Fruit fly (Drosophila melanogaster) S2 (cell line): ENCODE data around the gene Pink1.

Source experiments
- CG8478 ChIP-seq: fragments of >200 bp; optimal IDR thresholded peaks from 2 replicates; lab custom pipeline; 2018
- CTCF ChIP-seq, 2 experiments: fragments of >200 bp; optimal IDR thresholded peaks; 2 replicates each; lab custom pipeline; 2018

- no peak for TF ChIP-seq CG8478
- no peak for TF ChIP-seq CTCF (optimal IDR thresholded peaks at IDR 0.05; lab: Kevin White, UChicago)
Measured at dm6 chrX:6700990-6701530, 17.5 kb downstream of the Pink1 start.
